Worm (Caenorhabditis elegans): Measurements from ENCODE around the gene mel-32.

mel-32 gene

ce11 chrIII:6453665-6454064, 10.9 kb upstream of the mel-32 start (continued):
- TF ChIP-seq akir-1 (GFP tag; optimal IDR thresholded peaks at IDR 0.05) = no peak
- no peak for TF ChIP-seq ztf-26 (tag; optimal IDR thresholded peaks at IDR 0.05)
- TF ChIP-seq madf-3 (GFP tag; IDR thresholded peaks at IDR 0.05) = 0 out of 2 replicates have a peak, but pooled peaks have one; percentile 39
- peak; percentile 75 for TF ChIP-seq ZK185.1 (tag; optimal IDR thresholded peaks at IDR 0.05; ENCODE audit: poor library complexity, severe bottlenecking)
- 0 out of 2 replicates have a peak, but pooled peaks have one; percentile 26 for TF ChIP-seq attf-3 (GFP tag; conservative IDR thresholded peaks at IDR 0.05)
- TF ChIP-seq dpl-1 (GFP tag; optimal IDR thresholded peaks at IDR 0.05) = peak; percentile 49
- no peak for TF ChIP-seq nhr-27 (tag; optimal IDR thresholded peaks at IDR 0.05)
- TF ChIP-seq nhr-179 (tag; optimal IDR thresholded peaks at IDR 0.05) = no peak
- no peak for TF ChIP-seq chd-7 (tag; optimal IDR thresholded peaks at IDR 0.05)
- no peak for TF ChIP-seq ztf-22 (GFP tag; optimal IDR thresholded peaks at IDR 0.05)
- no peak for TF ChIP-seq C17E4.6 (GFP tag; IDR thresholded peaks at IDR 0.05)
- peak; percentile 37 for TF ChIP-seq nhr-90 (tag; optimal IDR thresholded peaks at IDR 0.05)
- TF ChIP-seq rcor-1 (GFP tag; IDR thresholded peaks at IDR 0.05) = peak; percentile 85
- no peak for TF ChIP-seq ekl-4 (GFP tag; IDR thresholded peaks at IDR 0.05)
- TF ChIP-seq sptf-2 (GFP tag; optimal IDR thresholded peaks at IDR 0.05) = no peak
- TF ChIP-seq sea-2 (GFP tag; IDR thresholded peaks at IDR 0.05) = no peak
- TF ChIP-seq snpc-3.4 (tag; optimal IDR thresholded peaks at IDR 0.05) = peak; percentile 73
- TF ChIP-seq aptf-2 (GFP tag; conservative IDR thresholded peaks at IDR 0.05) = no peak
- no peak for TF ChIP-seq nfyb-1 (GFP tag; IDR thresholded peaks at IDR 0.05)
- peak; percentile 42 for TF ChIP-seq F49E8.2 (tag; optimal IDR thresholded peaks at IDR 0.05; ENCODE audit: insufficient read depth)
- peak; percentile 65 for TF ChIP-seq lsl-1 (GFP tag; optimal IDR thresholded peaks at IDR 0.05)
- TF ChIP-seq ztf-3 (GFP tag; optimal IDR thresholded peaks at IDR 0.05) = no peak
- no peak for TF ChIP-seq ztf-6 (GFP tag; IDR thresholded peaks at IDR 0.05)
- TF ChIP-seq tbx-9 (tag; optimal IDR thresholded peaks at IDR 0.05; ENCODE audit: borderline replicate concordance) = no peak
- TF ChIP-seq lin-54 (GFP tag; optimal IDR thresholded peaks at IDR 0.05) = peak; percentile 70
- TF ChIP-seq attf-6 (GFP tag; IDR thresholded peaks at IDR 0.05) = peak; percentile 21; the same call in 1 of the 2 replicates
- TF ChIP-seq Y95B8A.8 (GFP tag; IDR thresholded peaks at IDR 0.05) = 0 out of 2 replicates have a peak, but pooled peaks have one; percentile 47
- no peak for TF ChIP-seq F10E7.11 (tag; optimal IDR thresholded peaks at IDR 0.05)
- no peak for TF ChIP-seq repo-1 (tag; optimal IDR thresholded peaks at IDR 0.05)
- peak; percentile 55; the same call in 1 of the 2 replicates for TF ChIP-seq madf-6 (GFP tag; IDR thresholded peaks at IDR 0.05)
- peak; percentile 36 for TF ChIP-seq tlf-1 (GFP tag; optimal IDR thresholded peaks at IDR 0.05)
- no peak for TF ChIP-seq zim-3 (tag; optimal IDR thresholded peaks at IDR 0.05)
- TF ChIP-seq snpc-1.3 (tag; optimal IDR thresholded peaks at IDR 0.05; ENCODE audit: insufficient read depth) = peak; percentile 28
- TF ChIP-seq hsf-1 (GFP tag; IDR thresholded peaks at IDR 0.05) = no peak
- peak; percentile 53 for TF ChIP-seq die-1 (tag; optimal IDR thresholded peaks at IDR 0.05)
- no peak for TF ChIP-seq B0261.1 (tag; optimal IDR thresholded peaks at IDR 0.05)
- peak; percentile 94 for TF ChIP-seq ztf-18 (tag; optimal IDR thresholded peaks at IDR 0.05)
- no peak for TF ChIP-seq K11D2.4 (GFP tag; IDR thresholded peaks at IDR 0.05)
- peak; percentile 91 for TF ChIP-seq dox-1 (GFP tag; IDR thresholded peaks at IDR 0.05)
- TF ChIP-seq F37B4.10 (GFP tag; IDR thresholded peaks at IDR 0.05) = no peak
- no peak for TF ChIP-seq B0035.1 (tag; optimal IDR thresholded peaks at IDR 0.05)
- no peak for TF ChIP-seq egl-18 (GFP tag; IDR thresholded peaks at IDR 0.05)
- no peak for TF ChIP-seq F39B2.1 (GFP tag; IDR thresholded peaks at IDR 0.05)
- TF ChIP-seq sdz-38 (tag; optimal IDR thresholded peaks at IDR 0.05) = no peak
- no peak for TF ChIP-seq xnd-1 (tag; optimal IDR thresholded peaks at IDR 0.05)
- TF ChIP-seq aptf-3 (GFP tag; IDR thresholded peaks at IDR 0.05) = no peak
- TF ChIP-seq zfh-2 (GFP tag; conservative IDR thresholded peaks at IDR 0.05) = peak; percentile 88
- TF ChIP-seq nhr-120 (GFP tag; IDR thresholded peaks at IDR 0.05) = no peak
- TF ChIP-seq lsy-27 (tag; optimal IDR thresholded peaks at IDR 0.05; ENCODE audit: borderline replicate concordance, insufficient read depth) = no peak

Measured in whole organism, young adult.